ENCODE assay signal across 1 fruit fly cellular context in the genomic region with DNA sequence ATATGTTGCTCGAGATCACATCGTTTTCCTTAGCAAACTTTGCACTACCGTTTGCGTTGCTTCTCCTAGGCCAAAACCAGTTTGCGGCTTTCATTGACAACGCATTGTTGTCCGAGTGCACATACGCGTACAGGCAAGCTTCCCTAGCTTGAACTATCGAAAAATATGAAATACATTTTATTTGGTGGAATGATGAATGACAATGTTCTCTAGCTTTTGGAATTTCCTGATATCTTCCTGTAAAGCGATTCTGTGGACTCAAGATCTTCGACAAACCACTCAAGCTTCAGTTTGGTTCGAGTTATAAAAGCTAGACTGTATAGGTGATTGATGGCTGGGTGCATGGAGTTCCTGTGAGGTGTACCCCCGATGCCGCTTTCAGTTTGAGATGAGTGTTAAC.
TF ChIP-seq lines count a peak whose summit lies in the region.

No protein-coding gene starts in this region.

TF ChIP-seq in whole organism, embryonic, 481 proteins besides CTCF, POLR2A, EP300 and RAD21 (continued from another document):
- TF ChIP-seq CG15696 (tag; optimal IDR thresholded peaks at IDR 0.05; lab: Kevin White, UChicago) (peak; percentile 1), NK7.1 (GFP tag; optimal IDR thresholded peaks at IDR 0.05; lab: Kevin White, UChicago) (no peak), odd (GFP tag; optimal IDR thresholded peaks at IDR 0.05; lab: Kevin White, UChicago) (no peak), Jarid2 (GFP tag; optimal IDR thresholded peaks at IDR 0.05; lab: Kevin White, UChicago) (no peak), NC2β (GFP tag; optimal IDR thresholded peaks at IDR 0.05; lab: Kevin White, UChicago) (peak; percentile 2), bsh (GFP tag; optimal IDR thresholded peaks at IDR 0.05; lab: Kevin White, UChicago) (peak; percentile 72 to 81), HmgZ (tag; optimal IDR thresholded peaks at IDR 0.05; lab: Kevin White, UChicago) (no peak), gce (GFP tag; IDR thresholded peaks at IDR 0.05; lab: Robert Waterston, UW) (0 out of 3 replicates have a peak, but pooled peaks have one; percentile 49), sima (GFP tag; optimal IDR thresholded peaks at IDR 0.05; lab: Kevin White, UChicago) (no peak), cato (GFP tag; optimal IDR thresholded peaks at IDR 0.05; lab: Kevin White, UChicago; ENCODE audit: borderline replicate concordance) (no peak), CG18599 (GFP tag; optimal IDR thresholded peaks at IDR 0.05; lab: Kevin White, UChicago) (peak; percentile 25), CG2129 (GFP tag; IDR thresholded peaks at IDR 0.05; lab: Robert Waterston, UW; ENCODE audit: partially characterized antibody) (no peak), abd-A (tag; optimal IDR thresholded peaks at IDR 0.05; lab: Kevin White, UChicago) (no peak), Hmx (GFP tag; optimal IDR thresholded peaks at IDR 0.05; lab: Kevin White, UChicago) (no peak), Ets65A (GFP tag; lab: Kevin White, UChicago) (peak; percentile 55), Side (GFP tag; optimal IDR thresholded peaks at IDR 0.05; lab: Kevin White, UChicago) (peak; percentile 59), CG15073 (GFP tag; optimal IDR thresholded peaks at IDR 0.05; lab: Kevin White, UChicago) (no peak), fd64A (GFP tag; optimal IDR thresholded peaks at IDR 0.05; lab: Kevin White, UChicago) (peak; percentile 8), CG1233 (GFP tag; optimal IDR thresholded peaks at IDR 0.05; lab: Kevin White, UChicago) (peak; percentile 52), CG32767 (GFP tag; IDR thresholded peaks at IDR 0.05; lab: Robert Waterston, UW) (peak; percentile 45; the same call in 1 of the 2 replicates), NFAT (GFP tag; IDR thresholded peaks at IDR 0.05; lab: Robert Waterston, UW) (peak; percentile 31; the same call in 1 of the 2 replicates), vfl (GFP tag; optimal IDR thresholded peaks at IDR 0.05; lab: Kevin White, UChicago) (no peak), CG2875 (GFP tag; optimal IDR thresholded peaks at IDR 0.05; lab: Kevin White, UChicago) (no peak), Ptx1 (GFP tag; IDR thresholded peaks at IDR 0.05; lab: Robert Waterston, UW) (peak; percentile 79), CG10366 (GFP tag; IDR thresholded peaks at IDR 0.05; lab: Robert Waterston, UW) (peak; percentile 71), Hey (tag; optimal IDR thresholded peaks at IDR 0.05; lab: Kevin White, UChicago) (no peak), Hr78 (GFP tag; optimal IDR thresholded peaks at IDR 0.05; lab: Kevin White, UChicago) (peak in 1 of 2 experiments; percentile 56), CG6813 (GFP tag; optimal IDR thresholded peaks at IDR 0.05; lab: Kevin White, UChicago) (peak; percentile 53)
